Fruit fly (Drosophila melanogaster) Kc167 (cell line): ENCODE data around the gene CG14840.

ENCODE experiments used
- h ChIP-seq: fragments of >200 bp; optimal IDR thresholded peaks from 3 replicates; lab custom pipeline; 2018; ENCODE audit warnings: missing external identifiers
- insv ChIP-seq: fragments of >200 bp; optimal IDR thresholded peaks from 3 replicates; lab custom pipeline; 2018; ENCODE audit warnings: missing external identifiers

dm6 chr3R:14287980-14288379 is 27.0 kb upstream of the CG14840 start:
- TF ChIP-seq h (lab: Kevin White, UChicago) (no peak), insv (lab: Kevin White, UChicago) (no peak)
